Fruit fly (Drosophila melanogaster) whole organism, adult: ENCODE results near the gene gce.

Experiments used
- CG11617 ChIP-seq: fragments of 200-800 bp; sonication (Bioruptor generic); optimal IDR thresholded peaks from 2 replicates; lab custom pipeline; 2017; ENCODE audit warnings: mild to moderate bottlenecking, missing biosample characterization, missing genetic modification reagents, missing genetic modification characterization
- CG12768 ChIP-seq: fragments of 200-800 bp; sonication (Bioruptor generic); optimal IDR thresholded peaks from 2 replicates; lab custom pipeline; 2017; ENCODE audit warnings: missing biosample characterization, missing genetic modification characterization, mild to moderate bottlenecking, moderate library complexity, missing genetic modification reagents
- CG14711 ChIP-seq: fragments of 200-800 bp; sonication (Bioruptor generic); optimal IDR thresholded peaks from 2 replicates; lab custom pipeline; 2018; ENCODE audit warnings: missing biosample characterization, mild to moderate bottlenecking, missing genetic modification characterization, moderate library complexity
- CG1620 ChIP-seq: fragments of 200-800 bp; sonication (Bioruptor generic); optimal IDR thresholded peaks from 2 replicates; lab custom pipeline; 2016; ENCODE audit warnings: missing biosample characterization, missing genetic modification characterization
- CG33017 ChIP-seq: fragments of 200-800 bp; sonication (Bioruptor generic); optimal IDR thresholded peaks from 2 replicates; lab custom pipeline; 2018; ENCODE audit warnings: missing biosample characterization, mild to moderate bottlenecking, missing genetic modification characterization, moderate library complexity
- CG5204 ChIP-seq: fragments of 200-800 bp; sonication (Bioruptor generic); optimal IDR thresholded peaks from 2 replicates; lab custom pipeline; 2016; ENCODE audit warnings: missing biosample characterization, missing genetic modification characterization
- CG7045 ChIP-seq: fragments of 200-800 bp; sonication (Bioruptor generic); optimal IDR thresholded peaks from 2 replicates; lab custom pipeline; 2017; ENCODE audit warnings: missing biosample characterization, mild to moderate bottlenecking, missing genetic modification characterization
- CG7101 ChIP-seq: fragments of 200-800 bp; sonication (Bioruptor generic); optimal IDR thresholded peaks from 2 replicates; lab custom pipeline; 2018; ENCODE audit warnings: missing biosample characterization, mild to moderate bottlenecking, missing genetic modification characterization, moderate library complexity
- Clk ChIP-seq: fragments of 200-800 bp; sonication (Bioruptor generic); optimal IDR thresholded peaks from 2 replicates; lab custom pipeline; 2017; ENCODE audit warnings: missing biosample characterization, missing genetic modification characterization
- Crg-1 ChIP-seq: fragments of 200-800 bp; sonication (Bioruptor generic); optimal IDR thresholded peaks from 2 replicates; lab custom pipeline; 2016; ENCODE audit warnings: missing biosample characterization, missing genetic modification characterization
- Hr96 ChIP-seq: fragments of 200-800 bp; sonication (Bioruptor generic); optimal IDR thresholded peaks from 2 replicates; lab custom pipeline; 2016; ENCODE audit warnings: missing biosample characterization, missing genetic modification characterization
- Mnt ChIP-seq: fragments of 200-800 bp; sonication (Bioruptor generic); optimal IDR thresholded peaks from 2 replicates; lab custom pipeline; 2016; ENCODE audit warnings: missing biosample characterization, mild to moderate bottlenecking, missing genetic modification characterization
- bab1 ChIP-seq: fragments of 200-800 bp; sonication (Bioruptor generic); optimal IDR thresholded peaks from 3 replicates; lab custom pipeline; 2019; ENCODE audit warnings: missing biosample characterization, mild to moderate bottlenecking, missing genetic modification characterization, moderate library complexity
- cic ChIP-seq: fragments of 200-800 bp; sonication (Bioruptor generic); optimal IDR thresholded peaks from 2 replicates; lab custom pipeline; 2017; ENCODE audit warnings: missing biosample characterization, mild to moderate bottlenecking, missing genetic modification characterization, moderate library complexity
- cnc ChIP-seq, 2 experiments: fragments of >200 bp; optimal IDR thresholded peaks; 2 replicates each; lab custom pipeline; 2017
- kay ChIP-seq: fragments of 200-800 bp; sonication (Bioruptor generic); peaks from one replicate; lab custom pipeline; 2016; ENCODE audit warnings: missing biosample characterization, missing genetic modification characterization, borderline replicate concordance
- ovo ChIP-seq: fragments of 200-800 bp; sonication (Bioruptor generic); optimal IDR thresholded peaks from 2 replicates; lab custom pipeline; 2016; ENCODE audit warnings: missing biosample characterization, missing genetic modification characterization
- pad ChIP-seq: fragments of 200-800 bp; sonication (Bioruptor generic); optimal IDR thresholded peaks from 3 replicates; lab custom pipeline; 2017; ENCODE audit warnings: missing biosample characterization, missing genetic modification characterization, mild to moderate bottlenecking, moderate library complexity, missing genetic modification reagents
- tj ChIP-seq: fragments of 200-800 bp; sonication (Bioruptor generic); optimal IDR thresholded peaks from 3 replicates; lab custom pipeline; 2017; ENCODE audit warnings: missing biosample characterization, mild to moderate bottlenecking, missing genetic modification characterization, moderate library complexity
- toe ChIP-seq: fragments of 200-800 bp; sonication (Bioruptor generic); optimal IDR thresholded peaks from 2 replicates; lab custom pipeline; 2016; ENCODE audit warnings: missing biosample characterization, missing genetic modification characterization

The gce gene

DNA sequence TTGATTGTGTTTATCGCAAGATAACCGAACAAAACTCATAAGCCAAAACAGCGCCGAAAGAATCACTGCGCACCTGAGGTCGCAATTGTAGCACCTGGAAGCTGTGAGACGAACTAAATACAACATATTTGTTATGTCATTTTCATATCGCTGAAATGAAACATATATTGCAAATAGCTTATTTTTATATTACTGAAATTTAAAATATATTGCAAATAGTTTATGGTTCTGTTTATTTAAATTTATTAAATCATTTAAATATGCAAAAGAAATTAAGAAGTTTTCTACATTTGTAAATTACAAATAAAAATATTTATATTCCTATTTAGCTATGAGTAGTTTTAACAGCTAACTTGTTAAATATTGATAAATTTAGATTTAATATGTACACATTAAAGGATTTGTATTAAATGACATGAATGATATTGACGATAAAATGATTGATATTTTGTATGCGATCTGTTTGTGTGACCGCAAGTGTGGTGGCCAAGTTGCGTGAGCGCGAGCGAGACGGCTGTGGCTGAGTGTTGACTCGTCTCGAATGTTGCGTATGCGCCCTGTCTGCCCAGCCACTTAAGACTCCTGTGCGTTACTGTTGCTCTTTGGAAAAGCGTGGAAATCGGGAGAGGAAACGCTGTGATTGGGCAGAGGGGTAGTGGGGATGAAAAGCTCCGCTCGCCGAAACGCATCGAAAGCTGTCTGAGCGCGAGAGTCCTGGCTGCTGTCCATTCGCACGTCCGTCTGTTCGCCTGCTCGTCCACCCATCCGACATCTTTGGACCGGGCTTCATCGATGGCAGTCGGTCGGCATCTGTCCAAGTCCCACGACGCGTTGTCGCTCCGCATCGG, at the start of gene gce:
TSS of gene gce (plus strand) at position 798 of the 848 bp plus-strand sequence.
- peak; percentile 1 for TF ChIP-seq CG12768 (GFP tag; lab: Kevin White, UChicago)
- peak; percentile 41 for TF ChIP-seq CG14711
- TF ChIP-seq CG7045 (GFP tag; lab: Kevin White, UChicago): peak; percentile 35
- no peak for TF ChIP-seq cnc (optimal IDR thresholded peaks at IDR 0.05; lab: Kevin White, UChicago)
- peak; percentile 13 for TF ChIP-seq CG11617
- no peak for TF ChIP-seq pad (GFP tag; lab: Kevin White, UChicago)
- TF ChIP-seq CG7101 (tag; lab: Kevin White, UChicago): peak; percentile 46
- peak; percentile 43 for TF ChIP-seq CG33017 (tag; lab: Kevin White, UChicago)
- TF ChIP-seq kay: no peak

DNA sequence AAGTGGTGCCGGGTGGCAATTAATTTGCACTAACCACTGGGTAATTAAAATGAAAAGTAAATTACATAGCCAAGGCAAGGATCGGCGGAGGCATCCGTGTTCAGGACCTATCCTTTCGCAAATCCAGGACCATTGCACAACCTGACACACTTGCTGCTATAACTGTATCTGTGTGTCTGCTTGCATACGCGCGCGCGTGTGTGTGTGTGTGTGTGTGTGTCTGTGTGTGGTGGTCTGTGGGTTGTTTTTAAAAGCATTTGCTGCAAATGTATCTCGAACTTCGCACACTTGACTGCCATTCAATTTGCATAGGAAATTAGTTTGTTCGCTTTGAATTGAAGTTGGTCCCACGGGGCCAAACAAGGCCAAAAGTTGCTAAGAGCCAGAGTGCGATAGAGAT, 38.3 kb upstream of the gce start:
- no peak for TF ChIP-seq ovo (GFP tag; lab: Kevin White, UChicago)
- no peak for TF ChIP-seq cic (GFP tag; lab: Kevin White, UChicago)
- TF ChIP-seq CG1620 (GFP tag; lab: Kevin White, UChicago): no peak
- TF ChIP-seq Hr96 (GFP tag; lab: Kevin White, UChicago): no peak
- TF ChIP-seq toe (GFP tag; lab: Kevin White, UChicago): no peak
- TF ChIP-seq CG7045 (GFP tag; lab: Kevin White, UChicago): no peak
- TF ChIP-seq CG7101 (tag; lab: Kevin White, UChicago): no peak
- TF ChIP-seq CG33017 (tag; lab: Kevin White, UChicago): no peak
- no peak for TF ChIP-seq pad (GFP tag; lab: Kevin White, UChicago)
- TF ChIP-seq CG12768 (GFP tag; lab: Kevin White, UChicago): no peak
- TF ChIP-seq CG11617: no peak
- TF ChIP-seq tj (GFP tag; lab: Kevin White, UChicago): no peak
- no peak for TF ChIP-seq Clk (GFP tag; lab: Kevin White, UChicago)
- TF ChIP-seq cnc (optimal IDR thresholded peaks at IDR 0.05; lab: Kevin White, UChicago): no peak
- no peak for TF ChIP-seq bab1 (GFP tag; lab: Kevin White, UChicago)
- TF ChIP-seq CG14711: no peak
- TF ChIP-seq CG5204: no peak

DNA sequence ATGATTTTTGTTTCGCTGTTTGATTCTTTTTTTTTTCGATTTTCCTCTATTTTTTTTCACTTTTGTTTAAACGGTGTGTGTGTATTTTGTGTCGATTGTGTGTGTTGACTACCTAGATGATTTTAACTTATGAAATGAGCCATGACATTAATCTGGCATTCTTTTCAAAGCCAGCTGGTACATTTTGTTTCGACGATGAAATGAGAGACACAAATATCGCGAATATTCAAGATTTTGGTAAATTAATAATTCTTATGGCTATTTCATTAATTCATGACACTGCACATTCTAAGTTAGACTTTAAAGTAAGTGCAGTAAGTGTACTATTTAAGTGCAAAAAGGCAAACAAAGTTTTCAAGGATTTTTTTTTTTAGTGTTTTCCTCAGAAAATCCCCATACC, 25.3 kb upstream of the gce start, which contains the start of gene CG9106:
TSS of gene CG9106 (minus strand) at position 101 of the 400 bp plus-strand sequence.
- TF ChIP-seq pad (GFP tag; lab: Kevin White, UChicago) (no peak), CG11617 (no peak), Mnt (GFP tag; lab: Kevin White, UChicago) (no peak), tj (GFP tag; lab: Kevin White, UChicago) (no peak), toe (GFP tag; lab: Kevin White, UChicago) (no peak), CG1620 (GFP tag; lab: Kevin White, UChicago) (no peak), kay (no peak), CG33017 (tag; lab: Kevin White, UChicago) (no peak), bab1 (GFP tag; lab: Kevin White, UChicago) (no peak), cnc (optimal IDR thresholded peaks at IDR 0.05; lab: Kevin White, UChicago) (no peak), Hr96 (GFP tag; lab: Kevin White, UChicago) (no peak), CG14711 (no peak), CG12768 (GFP tag; lab: Kevin White, UChicago) (no peak), CG5204 (no peak), CG7101 (tag; lab: Kevin White, UChicago) (no peak), Crg-1 (GFP tag; lab: Kevin White, UChicago) (no peak), Clk (GFP tag; lab: Kevin White, UChicago) (no peak), CG7045 (GFP tag; lab: Kevin White, UChicago) (no peak), cic (GFP tag; lab: Kevin White, UChicago) (no peak)

DNA sequence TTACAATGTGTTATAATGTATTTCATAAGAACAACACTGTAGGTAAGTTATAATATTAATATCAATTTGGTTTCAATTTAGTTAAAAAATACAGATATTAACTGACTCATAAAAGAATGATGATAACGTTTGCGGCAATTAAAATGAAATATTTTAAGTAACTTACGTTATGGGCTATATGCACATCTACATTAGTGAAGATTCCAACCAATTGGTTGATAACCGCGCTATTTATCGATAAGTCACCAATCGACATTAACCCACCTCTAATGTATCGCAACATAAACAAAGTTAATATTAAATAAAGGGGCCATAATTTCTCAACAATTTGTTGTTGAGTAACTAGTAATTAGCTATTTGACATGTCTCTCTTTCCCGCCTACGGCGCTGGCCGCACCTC, 4.8 kb upstream of the gce start, which contains the start of gene CG5877:
TSS of gene CG5877 (plus strand) at position 238 of the 400 bp plus-strand sequence.
- TF ChIP-seq pad (GFP tag; lab: Kevin White, UChicago) (no peak), CG7045 (GFP tag; lab: Kevin White, UChicago) (no peak), bab1 (GFP tag; lab: Kevin White, UChicago) (no peak), Clk (GFP tag; lab: Kevin White, UChicago) (no peak), Crg-1 (GFP tag; lab: Kevin White, UChicago) (no peak), CG5204 (no peak)

DNA sequence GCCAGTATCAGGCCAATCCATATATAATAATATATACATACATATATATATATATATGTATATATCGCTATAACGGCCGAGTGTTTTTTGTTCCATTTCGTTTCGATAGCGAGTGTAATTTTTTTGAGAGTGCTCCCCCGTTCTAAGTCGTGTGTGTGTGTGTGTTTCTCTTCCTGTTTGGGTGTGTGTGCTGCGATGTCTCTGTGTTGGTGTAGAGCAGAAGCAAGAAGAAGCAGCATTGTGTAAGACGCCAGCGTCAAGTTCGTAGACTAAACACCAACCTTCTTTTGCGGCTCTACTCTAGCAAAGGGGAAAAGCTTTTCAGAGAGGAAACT, 364 bp downstream of the gce start:
- peak; percentile 21 for TF ChIP-seq kay
- no peak for TF ChIP-seq CG5204
- TF ChIP-seq pad (GFP tag; lab: Kevin White, UChicago): peak; percentile 98
- TF ChIP-seq Mnt (GFP tag; lab: Kevin White, UChicago): no peak
- TF ChIP-seq CG11617: no peak
- no peak for TF ChIP-seq cic (GFP tag; lab: Kevin White, UChicago)
- no peak for TF ChIP-seq Clk (GFP tag; lab: Kevin White, UChicago)
- TF ChIP-seq CG14711: no peak
- TF ChIP-seq CG33017 (tag; lab: Kevin White, UChicago): no peak
- TF ChIP-seq CG7045 (GFP tag; lab: Kevin White, UChicago): no peak
- TF ChIP-seq CG1620 (GFP tag; lab: Kevin White, UChicago): no peak
- no peak for TF ChIP-seq bab1 (GFP tag; lab: Kevin White, UChicago)
- TF ChIP-seq ovo (GFP tag; lab: Kevin White, UChicago): no peak
